Worm (Caenorhabditis elegans) whole organism, midembryonic: Measurements from ENCODE around the gene nhr-177.

Experiments
- T22C8.4 ChIP-seq: fragments of 200-800 bp; sonication (Bioruptor generic); IDR thresholded peaks from 2 replicates; pipeline ENCODE4 v1.3.6; 2022; ENCODE audit warnings: missing genetic modification characterization, missing compliant biosample characterization
- flt-1 ChIP-seq: fragments of 200-800 bp; sonication (Bioruptor generic); IDR thresholded peaks from 2 replicates; pipeline ENCODE4 v1.3.6; 2022; ENCODE audit warnings: missing genetic modification characterization, missing compliant biosample characterization
- med-1 ChIP-seq: sonication (generic microtip); optimal IDR thresholded peaks from 2 replicates; lab custom pipeline; 2017; ENCODE audit warnings: missing genetic modification characterization, mild to moderate bottlenecking, missing compliant biosample characterization, antibody characterized with exemption, missing genetic modification reagents; ENCODE audit not compliant: insufficient read depth
- ref-1 ChIP-seq: fragments of 200-800 bp; sonication (Bioruptor generic); conservative IDR thresholded peaks from 2 replicates; pipeline ENCODE4 v1.3.6; 2022; ENCODE audit warnings: missing genetic modification reagents, missing genetic modification characterization, missing compliant biosample characterization
- tab-1 ChIP-seq: fragments of 200-800 bp; sonication (Bioruptor generic); IDR thresholded peaks from 2 replicates; pipeline ENCODE4 v1.3.6; 2022; ENCODE audit warnings: missing genetic modification characterization, missing compliant biosample characterization
- ztf-29 ChIP-seq: fragments of 200-800 bp; sonication (Bioruptor generic); IDR thresholded peaks from 2 replicates; pipeline ENCODE4 v1.3.6; 2022; ENCODE audit warnings: missing genetic modification reagents, missing genetic modification characterization, missing compliant biosample characterization

ce11 chrV:1654845-1655244 is 44.8 kb downstream of the nhr-177 start, which contains the start of gene irld-11:
- TF ChIP-seq tab-1 (GFP tag; lab: Robert Waterston, UW) (no peak), flt-1 (no peak), ref-1 (GFP tag; lab: Robert Waterston, UW) (no peak), ztf-29 (GFP tag; lab: Robert Waterston, UW) (no peak), med-1 (GFP tag; lab: Kevin White, UChicago) (no peak), T22C8.4 (GFP tag; lab: Robert Waterston, UW) (no peak)
